Fruit fly (Drosophila melanogaster) S2 (cell line): Measurements from ENCODE around the gene beta-Man.

Experiments used
- CG8478 ChIP-seq: fragments of >200 bp; optimal IDR thresholded peaks from 2 replicates; lab custom pipeline; 2018
- CTCF ChIP-seq, 2 experiments: fragments of >200 bp; optimal IDR thresholded peaks; 2 replicates each; lab custom pipeline; 2018

dm6 chr3R:4215264-4215993 is 18.4 kb downstream of the beta-Man start, which contains the start of gene CG14636:
- TF ChIP-seq CTCF (optimal IDR thresholded peaks at IDR 0.05; lab: Kevin White, UChicago) (no peak), CG8478 (lab: Kevin White, UChicago) (no peak)
